Worm (Caenorhabditis elegans): ENCODE data around the gene Y43F8B.28.

DNA sequence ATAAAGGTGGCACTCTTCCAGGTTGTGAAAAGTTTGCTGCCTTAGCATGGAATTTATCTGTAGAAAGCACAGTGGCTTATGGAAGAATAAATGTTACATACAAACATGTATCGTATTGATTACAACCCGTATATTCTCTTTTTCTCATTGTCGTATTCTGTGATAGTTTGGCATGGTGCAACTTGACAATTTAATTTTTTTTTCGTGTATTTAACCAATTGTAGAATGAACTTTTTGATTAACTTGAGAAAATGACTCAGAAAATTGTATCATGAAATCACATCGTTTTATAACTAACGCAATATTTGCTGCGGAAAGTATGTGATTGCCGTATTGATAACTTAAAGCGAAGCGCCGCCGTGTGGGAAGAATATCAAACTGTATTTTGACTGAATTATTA lies 28.0 kb upstream of the Y43F8B.28 start, which contains the start of gene Y43F8B.24:
- TF ChIP-seq lin-15B (tag; optimal IDR thresholded peaks at IDR 0.05) = no peak
- no peak for TF ChIP-seq egl-27 (tag; optimal IDR thresholded peaks at IDR 0.05)
- TF ChIP-seq jun-1 (tag; optimal IDR thresholded peaks at IDR 0.05) = no peak
- TF ChIP-seq R02D3.7 (tag; optimal IDR thresholded peaks at IDR 0.05) = no peak
- TF ChIP-seq ceh-82 (tag; optimal IDR thresholded peaks at IDR 0.05) = no peak
- TF ChIP-seq lin-38 (GFP tag; IDR thresholded peaks at IDR 0.05) = no peak
- TF ChIP-seq ces-1 (GFP tag; optimal IDR thresholded peaks at IDR 0.05) = no peak
- no peak for TF ChIP-seq mep-1 (tag; optimal IDR thresholded peaks at IDR 0.05)
- TF ChIP-seq hlh-11 (tag; optimal IDR thresholded peaks at IDR 0.05) = no peak
- TF ChIP-seq pha-4 (GFP tag; IDR thresholded peaks at IDR 0.05) = no peak
- no peak for TF ChIP-seq pha-4 (tag; optimal IDR thresholded peaks at IDR 0.05)
- no peak for TF ChIP-seq dmd-9 (GFP tag; IDR thresholded peaks at IDR 0.05)
- TF ChIP-seq unc-62 (GFP tag; optimal IDR thresholded peaks at IDR 0.05 in 1 of 2) = peak in 1 of 2 experiments; percentile 7
- TF ChIP-seq unc-62 (tag; optimal IDR thresholded peaks at IDR 0.05) = no peak

Measured in whole organism, L4 larva.